Fruit fly (Drosophila melanogaster) whole organism, embryonic: Measurements from ENCODE around the gene NC2beta.

ENCODE experiments used
- Atf3 ChIP-seq: fragments of 200-800 bp; sonication (Bioruptor generic); optimal IDR thresholded peaks from 3 replicates; lab custom pipeline; 2016; ENCODE audit warnings: missing biosample characterization, missing genetic modification characterization
- CG10147 ChIP-seq: fragments of 200-800 bp; sonication (Bioruptor generic); optimal IDR thresholded peaks from 2 replicates; lab custom pipeline; 2019; ENCODE audit warnings: missing biosample characterization, mild to moderate bottlenecking, missing genetic modification characterization, moderate library complexity
- CG10431 ChIP-seq: fragments of 200-800 bp; sonication (Bioruptor generic); optimal IDR thresholded peaks from 3 replicates; lab custom pipeline; 2018; ENCODE audit warnings: missing biosample characterization, mild to moderate bottlenecking, missing genetic modification characterization
- CG12155 ChIP-seq: fragments of 200-800 bp; sonication (Bioruptor generic); optimal IDR thresholded peaks from 3 replicates; lab custom pipeline; 2016; ENCODE audit warnings: missing biosample characterization, missing genetic modification characterization
- CG12659 ChIP-seq: fragments of 200-800 bp; sonication (Bioruptor generic); optimal IDR thresholded peaks from 3 replicates; lab custom pipeline; 2017; ENCODE audit warnings: mild to moderate bottlenecking, missing biosample characterization, missing genetic modification reagents, missing genetic modification characterization
- CG14050 ChIP-seq: fragments of 200-800 bp; sonication (Bioruptor generic); IDR thresholded peaks from 3 replicates; pipeline ENCODE4 v1.3.6; 2022; ENCODE audit warnings: missing biosample characterization, missing genetic modification characterization
- CG14441 ChIP-seq: fragments of 200-800 bp; sonication (Bioruptor generic); IDR thresholded peaks from 2 replicates; pipeline ENCODE4 v1.3.6; 2022; ENCODE audit warnings: missing biosample characterization, missing genetic modification characterization
- CG14710 ChIP-seq: fragments of 200-800 bp; sonication (Bioruptor generic); optimal IDR thresholded peaks from 3 replicates; lab custom pipeline; 2019; ENCODE audit warnings: missing biosample characterization, mild to moderate bottlenecking, missing genetic modification characterization, moderate library complexity
- CG14965 ChIP-seq: fragments of 200-800 bp; sonication (Bioruptor generic); optimal IDR thresholded peaks from 2 replicates; lab custom pipeline; 2016; ENCODE audit warnings: missing biosample characterization, missing genetic modification characterization, borderline replicate concordance
- CG1603 ChIP-seq: fragments of 200-800 bp; sonication (Bioruptor generic); optimal IDR thresholded peaks from 2 replicates; lab custom pipeline; 2019; ENCODE audit warnings: missing biosample characterization, mild to moderate bottlenecking, missing genetic modification characterization, moderate library complexity
- CG16779 ChIP-seq: fragments of 200-800 bp; sonication (Bioruptor generic); IDR thresholded peaks from 2 replicates; pipeline ENCODE4 v1.3.6; 2022; ENCODE audit warnings: missing biosample characterization, missing genetic modification characterization
- CG17912 ChIP-seq: fragments of 200-800 bp; sonication (Bioruptor generic); optimal IDR thresholded peaks from 2 replicates; lab custom pipeline; 2018; ENCODE audit warnings: missing biosample characterization, mild to moderate bottlenecking, missing genetic modification characterization
- CG18011 ChIP-seq: fragments of 200-800 bp; sonication (Bioruptor generic); optimal IDR thresholded peaks from 2 replicates; lab custom pipeline; 2017; ENCODE audit warnings: missing biosample characterization, missing genetic modification characterization, mild to moderate bottlenecking, moderate library complexity, missing genotype
- CG2116 ChIP-seq: fragments of 200-800 bp; sonication (Bioruptor generic); optimal IDR thresholded peaks from 3 replicates; lab custom pipeline; 2018; ENCODE audit warnings: missing biosample characterization, mild to moderate bottlenecking, missing genetic modification characterization
- CG2120 ChIP-seq: fragments of 200-800 bp; sonication (Bioruptor generic); optimal IDR thresholded peaks from 3 replicates; lab custom pipeline; 2016; ENCODE audit warnings: missing biosample characterization, missing genetic modification characterization
- CG3838 ChIP-seq: fragments of 200-800 bp; sonication (Bioruptor generic); optimal IDR thresholded peaks from 3 replicates; lab custom pipeline; 2016; ENCODE audit warnings: missing biosample characterization, missing genetic modification characterization
- CG6813 ChIP-seq: fragments of 200-800 bp; sonication (Bioruptor generic); optimal IDR thresholded peaks from 2 replicates; lab custom pipeline; 2017; ENCODE audit warnings: missing biosample characterization, missing genetic modification characterization, mild to moderate bottlenecking, moderate library complexity, missing genetic modification reagents
- CG7786 ChIP-seq: fragments of 200-800 bp; sonication (Bioruptor generic); optimal IDR thresholded peaks from 2 replicates; lab custom pipeline; 2016; ENCODE audit warnings: missing biosample characterization, missing genetic modification characterization
- CG7928 ChIP-seq: fragments of 200-800 bp; sonication (Bioruptor generic); optimal IDR thresholded peaks from 2 replicates; lab custom pipeline; 2017; ENCODE audit warnings: missing biosample characterization, mild to moderate bottlenecking, missing genetic modification characterization
- CG7963 ChIP-seq: fragments of 200-800 bp; sonication (Bioruptor generic); IDR thresholded peaks from 3 replicates; pipeline ENCODE4 v1.3.6; 2022; ENCODE audit warnings: missing biosample characterization, missing genetic modification characterization; ENCODE audit not compliant: partially characterized antibody
- CG8765 ChIP-seq: fragments of 200-800 bp; sonication (Bioruptor generic); IDR thresholded peaks from 2 replicates; pipeline ENCODE4 v1.3.6; 2022; ENCODE audit warnings: missing biosample characterization, missing genetic modification characterization
- CG8924 ChIP-seq: fragments of 200-800 bp; optimal IDR thresholded peaks from 3 replicates; lab custom pipeline; 2019; ENCODE audit warnings: missing biosample characterization, mild to moderate bottlenecking, missing genetic modification characterization, moderate library complexity
- CG9876 ChIP-seq: fragments of 200-800 bp; sonication (Bioruptor generic); optimal IDR thresholded peaks from 2 replicates; lab custom pipeline; 2016; ENCODE audit warnings: missing biosample characterization, missing genetic modification characterization
- CTCF ChIP-seq: fragments of 200-800 bp; sonication (Bioruptor generic); optimal IDR thresholded peaks from 2 replicates; lab custom pipeline; 2017; ENCODE audit warnings: missing biosample characterization, mild to moderate bottlenecking, missing genetic modification characterization, moderate library complexity
- Dfd ChIP-seq, 2 experiments: fragments of >200 bp; optimal IDR thresholded peaks; 2 replicates each; lab custom pipeline; 2017; ENCODE audit warnings: missing biosample characterization in 2 of 2, missing genetic modification characterization in 2 of 2
- E2f1 ChIP-seq: fragments of 200-800 bp; sonication (Bioruptor generic); IDR thresholded peaks from 2 replicates; pipeline ENCODE4 v1.3.6; 2022; ENCODE audit warnings: missing biosample characterization, missing genetic modification characterization
- Hr3 ChIP-seq: fragments of 200-800 bp; sonication (Bioruptor generic); optimal IDR thresholded peaks from 3 replicates; lab custom pipeline; 2016; ENCODE audit warnings: missing biosample characterization, missing genetic modification characterization
- Hsf ChIP-seq: fragments of 200-800 bp; sonication (Bioruptor generic); optimal IDR thresholded peaks from 3 replicates; lab custom pipeline; 2016; ENCODE audit warnings: missing biosample characterization, missing genetic modification characterization
- Oli ChIP-seq: fragments of 200-800 bp; sonication (Bioruptor generic); optimal IDR thresholded peaks from 2 replicates; lab custom pipeline; 2018; ENCODE audit warnings: missing biosample characterization, mild to moderate bottlenecking, missing genetic modification characterization, moderate library complexity
- Spps ChIP-seq: fragments of 200-800 bp; sonication (Bioruptor generic); optimal IDR thresholded peaks from 2 replicates; lab custom pipeline; 2018; ENCODE audit warnings: missing biosample characterization, mild to moderate bottlenecking, missing genetic modification characterization
- Trl ChIP-seq, 3 experiments: fragments of >200 bp in 2 of 3; fragments of 200-800 bp in 1 of 3; sonication (Bioruptor generic) in 1 of 3; optimal IDR thresholded peaks; 2 replicates in 1 of 3; 3 replicates in 2 of 3; lab custom pipeline; 2016 to 2017; ENCODE audit warnings: missing biosample characterization in 1 of 3, missing genetic modification characterization in 1 of 3
- Vsx1 ChIP-seq: fragments of 200-800 bp; sonication (Bioruptor generic); optimal IDR thresholded peaks from 2 replicates; lab custom pipeline; 2017; ENCODE audit warnings: missing biosample characterization, mild to moderate bottlenecking, missing genetic modification characterization, missing genetic modification reagents
- al ChIP-seq: fragments of 200-800 bp; sonication (Bioruptor generic); IDR thresholded peaks from 2 replicates; pipeline ENCODE4 v1.3.6; 2022; ENCODE audit warnings: missing biosample characterization, missing genetic modification characterization
- bowl ChIP-seq: fragments of 200-800 bp; sonication (Bioruptor generic); IDR thresholded peaks from 2 replicates; pipeline ENCODE4 v1.3.6; 2022; ENCODE audit warnings: missing biosample characterization, missing genetic modification characterization
- cas ChIP-seq: fragments of 200-800 bp; sonication (Bioruptor generic); IDR thresholded peaks from 2 replicates; pipeline ENCODE4 v1.3.6; 2022; ENCODE audit warnings: missing biosample characterization, missing genetic modification characterization
- ci ChIP-seq: fragments of 200-800 bp; sonication (Bioruptor generic); IDR thresholded peaks from 3 replicates; pipeline ENCODE4 v1.3.6; 2022; ENCODE audit warnings: missing biosample characterization, missing genetic modification characterization
- crol ChIP-seq: fragments of 200-800 bp; sonication (Bioruptor generic); IDR thresholded peaks from 2 replicates; pipeline ENCODE4 v1.3.6; 2022; ENCODE audit warnings: missing biosample characterization, missing genetic modification characterization
- cwo ChIP-seq: fragments of 200-800 bp; sonication (Bioruptor generic); optimal IDR thresholded peaks from 3 replicates; lab custom pipeline; 2017; ENCODE audit warnings: missing biosample characterization, missing genetic modification characterization, mild to moderate bottlenecking, moderate library complexity, missing genetic modification reagents
- dysf ChIP-seq: fragments of 200-800 bp; sonication (Bioruptor generic); IDR thresholded peaks from 3 replicates; pipeline ENCODE4 v1.3.6; 2022; ENCODE audit warnings: missing biosample characterization, missing genetic modification characterization
- emc ChIP-seq: fragments of 200-800 bp; sonication (Bioruptor generic); optimal IDR thresholded peaks from 2 replicates; lab custom pipeline; 2016; ENCODE audit warnings: missing biosample characterization, missing genetic modification characterization
- eve ChIP-seq, 2 experiments: fragments of >200 bp; optimal IDR thresholded peaks; 2 replicates each; lab custom pipeline; 2017; ENCODE audit warnings: missing biosample characterization in 2 of 2, missing genetic modification characterization in 2 of 2
- grau ChIP-seq: fragments of 200-800 bp; optimal IDR thresholded peaks from 3 replicates; lab custom pipeline; 2019; ENCODE audit warnings: missing biosample characterization, mild to moderate bottlenecking, missing genetic modification characterization, moderate library complexity
- grn ChIP-seq: fragments of 200-800 bp; sonication (Bioruptor generic); optimal IDR thresholded peaks from 3 replicates; lab custom pipeline; 2017; ENCODE audit warnings: missing biosample characterization, missing genetic modification characterization
- gsb ChIP-seq: fragments of 200-800 bp; sonication (Bioruptor generic); IDR thresholded peaks from 2 replicates; pipeline ENCODE4 v1.3.6; 2022; ENCODE audit warnings: missing biosample characterization, missing genetic modification characterization
- insv ChIP-seq, 2 experiments: fragments of 200-800 bp; sonication (Bioruptor generic); optimal IDR thresholded peaks; 3 replicates each; lab custom pipeline; 2016 to 2018; ENCODE audit warnings: missing biosample characterization in 2 of 2, missing genetic modification characterization in 2 of 2
- ken ChIP-seq: fragments of 200-800 bp; sonication (Bioruptor generic); IDR thresholded peaks from 3 replicates; pipeline ENCODE4 v1.3.6; 2022; ENCODE audit warnings: missing biosample characterization, missing genetic modification characterization
- kni ChIP-seq: fragments of 200-800 bp; sonication (Bioruptor generic); optimal IDR thresholded peaks from 3 replicates; lab custom pipeline; 2017; ENCODE audit warnings: mild to moderate bottlenecking, missing biosample characterization, missing genetic modification reagents, missing genetic modification characterization
- onecut ChIP-seq: fragments of 200-800 bp; sonication (Bioruptor generic); IDR thresholded peaks from 2 replicates; pipeline ENCODE4 v1.3.6; 2022; ENCODE audit warnings: missing biosample characterization, missing genetic modification characterization
- org-1 ChIP-seq: fragments of 200-800 bp; sonication (Bioruptor generic); optimal IDR thresholded peaks from 2 replicates; lab custom pipeline; 2017; ENCODE audit warnings: missing biosample characterization, missing genetic modification characterization
- pnt ChIP-seq: fragments of 200-800 bp; sonication (Bioruptor generic); optimal IDR thresholded peaks from 3 replicates; lab custom pipeline; 2016; ENCODE audit warnings: missing biosample characterization, missing genetic modification characterization
- pzg ChIP-seq: fragments of 200-800 bp; sonication (Bioruptor generic); optimal IDR thresholded peaks from 3 replicates; lab custom pipeline; 2018; ENCODE audit warnings: missing biosample characterization, mild to moderate bottlenecking, missing genetic modification characterization, moderate library complexity
- sna ChIP-seq: fragments of 200-800 bp; sonication (Bioruptor generic); IDR thresholded peaks from 2 replicates; pipeline ENCODE4 v1.3.6; 2022; ENCODE audit warnings: missing biosample characterization, missing genetic modification characterization; ENCODE audit not compliant: partially characterized antibody
- sug ChIP-seq: fragments of 200-800 bp; optimal IDR thresholded peaks from 2 replicates; lab custom pipeline; 2019; ENCODE audit warnings: missing biosample characterization, mild to moderate bottlenecking, missing genetic modification characterization, moderate library complexity

NC2beta gene

dm6 chr2L:15013523-15013922 lies 5.9 kb downstream of the NC2beta start (continued):
- no peak for TF ChIP-seq bowl (GFP tag; lab: Robert Waterston, UW)
- TF ChIP-seq CG12155 (GFP tag; lab: Kevin White, UChicago): no peak
- no peak for TF ChIP-seq grau (tag; lab: Kevin White, UChicago)
- no peak for TF ChIP-seq CG6813 (GFP tag; lab: Kevin White, UChicago)
- TF ChIP-seq eve (GFP tag; optimal IDR thresholded peaks at IDR 0.05; lab: Kevin White, UChicago): no peak
- no peak for TF ChIP-seq grn (GFP tag; lab: Kevin White, UChicago)
- TF ChIP-seq cas (GFP tag; lab: Robert Waterston, UW): no peak
- no peak for TF ChIP-seq CG2120
- no peak for TF ChIP-seq CG10147 (GFP tag; lab: Kevin White, UChicago)
- TF ChIP-seq Trl (optimal IDR thresholded peaks at IDR 0.05; lab: Kevin White, UChicago): peak; percentile 44 to 67
- TF ChIP-seq Trl (GFP tag; optimal IDR thresholded peaks at IDR 0.05; lab: Kevin White, UChicago): no peak
- no peak for TF ChIP-seq sna (GFP tag; lab: Robert Waterston, UW)
- TF ChIP-seq crol (GFP tag; lab: Robert Waterston, UW): no peak
- no peak for TF ChIP-seq emc (GFP tag; lab: Kevin White, UChicago)
- TF ChIP-seq sug: no peak
- TF ChIP-seq Hsf: no peak
- TF ChIP-seq CG8765 (GFP tag; lab: Robert Waterston, UW): no peak
- TF ChIP-seq E2f1 (GFP tag; lab: Robert Waterston, UW): no peak
- TF ChIP-seq cwo (GFP tag; lab: Kevin White, UChicago): no peak
- TF ChIP-seq CG9876 (GFP tag; lab: Kevin White, UChicago): no peak
- TF ChIP-seq Oli (tag; lab: Kevin White, UChicago): no peak
- TF ChIP-seq ken (GFP tag; lab: Robert Waterston, UW): no peak
- no peak for TF ChIP-seq CG12659 (GFP tag; lab: Kevin White, UChicago)
- no peak for TF ChIP-seq CG2116 (GFP tag; lab: Kevin White, UChicago)
- no peak for TF ChIP-seq CG8924 (tag; lab: Kevin White, UChicago)
- TF ChIP-seq onecut (GFP tag; lab: Robert Waterston, UW): no peak
- 0 out of 3 replicates have a peak, but pooled peaks have one; percentile 23 for TF ChIP-seq ci (GFP tag; lab: Robert Waterston, UW)
- TF ChIP-seq CG14441: no peak
- TF ChIP-seq CG14965: no peak
- no peak for TF ChIP-seq CG14050 (GFP tag; lab: Robert Waterston, UW)
- no peak for TF ChIP-seq Spps (tag; lab: Kevin White, UChicago)
- no peak for TF ChIP-seq CG17912 (GFP tag; lab: Kevin White, UChicago)
- TF ChIP-seq org-1 (GFP tag; lab: Kevin White, UChicago): no peak
- TF ChIP-seq pzg: no peak
- no peak for TF ChIP-seq CG7928 (GFP tag; lab: Kevin White, UChicago)
- no peak for TF ChIP-seq gsb (GFP tag; lab: Robert Waterston, UW)
- no peak for TF ChIP-seq insv (GFP tag; optimal IDR thresholded peaks at IDR 0.05; lab: Kevin White, UChicago)
- no peak for TF ChIP-seq CG3838 (GFP tag; lab: Kevin White, UChicago)
- no peak for TF ChIP-seq CG1603 (tag; lab: Kevin White, UChicago)
- no peak for TF ChIP-seq Vsx1 (GFP tag; lab: Kevin White, UChicago)
- no peak for TF ChIP-seq CG18011 (GFP tag; lab: Kevin White, UChicago)
- TF ChIP-seq pnt (GFP tag; lab: Kevin White, UChicago): no peak
- TF ChIP-seq Atf3 (GFP tag; lab: Kevin White, UChicago): no peak
- TF ChIP-seq CTCF (GFP tag; lab: Kevin White, UChicago): no peak
- TF ChIP-seq Hr3 (GFP tag; lab: Kevin White, UChicago): no peak
- TF ChIP-seq CG7963: no peak
- no peak for TF ChIP-seq CG14710 (tag; lab: Kevin White, UChicago)
- TF ChIP-seq kni (GFP tag; lab: Kevin White, UChicago): no peak
- TF ChIP-seq Dfd (GFP tag; optimal IDR thresholded peaks at IDR 0.05; lab: Kevin White, UChicago): no peak
- no peak for TF ChIP-seq dysf (GFP tag; lab: Robert Waterston, UW)
- no peak for TF ChIP-seq CG10431 (GFP tag; lab: Kevin White, UChicago)
- no peak for TF ChIP-seq CG16779
- no peak for TF ChIP-seq al
- no peak for TF ChIP-seq CG7786 (GFP tag; lab: Kevin White, UChicago)
